Worm (Caenorhabditis elegans) whole organism, young adult: ENCODE results near the gene sptl-3.
A peak's percentile ranks its signal among the peaks of the same experiment; 100 is the strongest.

Experiments
- B0035.1 ChIP-seq: sonication (generic microtip); optimal IDR thresholded peaks from 2 replicates; lab custom pipeline; 2016; ENCODE audit warnings: missing genetic modification characterization, mild to moderate bottlenecking, missing compliant biosample characterization, missing genotype, missing genetic modification reagents
- B0261.1 ChIP-seq: sonication (generic microtip); optimal IDR thresholded peaks from 2 replicates; lab custom pipeline; 2016; ENCODE audit warnings: mild to moderate bottlenecking, missing genetic modification characterization, moderate library complexity, missing compliant biosample characterization
- F39B2.1 ChIP-seq: fragments of 200-800 bp; sonication (Bioruptor generic); IDR thresholded peaks from 2 replicates; pipeline ENCODE4 v1.3.6; 2022; ENCODE audit warnings: missing genetic modification reagents, missing genetic modification characterization, missing compliant biosample characterization
- F55B11.4 ChIP-seq: sonication (generic microtip); optimal IDR thresholded peaks from 2 replicates; lab custom pipeline; 2016; ENCODE audit warnings: missing compliant biosample characterization, missing genetic modification characterization, borderline replicate concordance; ENCODE audit not compliant: insufficient read depth
- F57A8.1 ChIP-seq: fragments of 200-800 bp; sonication (Bioruptor generic); optimal IDR thresholded peaks from 2 replicates; lab custom pipeline; 2018; ENCODE audit warnings: mild to moderate bottlenecking, missing genetic modification characterization, moderate library complexity, missing compliant biosample characterization
- F57C9.4 ChIP-seq: sonication (generic microtip); optimal IDR thresholded peaks from 2 replicates; lab custom pipeline; 2017; ENCODE audit warnings: mild to moderate bottlenecking, missing genetic modification characterization, missing compliant biosample characterization
- K12H6.12 ChIP-seq: fragments of 200-800 bp; sonication (Bioruptor generic); optimal IDR thresholded peaks from 2 replicates; lab custom pipeline; 2018; ENCODE audit warnings: mild to moderate bottlenecking, missing genetic modification characterization, missing compliant biosample characterization
- T07F8.4 ChIP-seq: sonication (generic microtip); optimal IDR thresholded peaks from 2 replicates; lab custom pipeline; 2016; ENCODE audit warnings: mild to moderate bottlenecking, missing genetic modification characterization, moderate library complexity, missing compliant biosample characterization
- Y53F4B.3 ChIP-seq: fragments of 200-800 bp; sonication (Bioruptor generic); IDR thresholded peaks from 2 replicates; pipeline ENCODE4 v1.3.6; 2022; ENCODE audit warnings: missing genetic modification reagents, missing genetic modification characterization, missing compliant biosample characterization
- aptf-2 ChIP-seq: fragments of 200-800 bp; sonication (Bioruptor generic); conservative IDR thresholded peaks from 2 replicates; pipeline ENCODE4 v1.3.6; 2022; ENCODE audit warnings: missing genetic modification reagents, missing genetic modification characterization, missing compliant biosample characterization
- aptf-3 ChIP-seq: fragments of 200-800 bp; sonication (Bioruptor generic); IDR thresholded peaks from 2 replicates; pipeline ENCODE4 v1.3.6; 2022; ENCODE audit warnings: missing genetic modification characterization, missing compliant biosample characterization
- athp-1 ChIP-seq: sonication (generic microtip); optimal IDR thresholded peaks from 2 replicates; lab custom pipeline; 2017; ENCODE audit warnings: mild to moderate bottlenecking, missing genetic modification characterization, missing compliant biosample characterization
- attf-5 ChIP-seq: fragments of 200-800 bp; sonication (Bioruptor generic); optimal IDR thresholded peaks from 2 replicates; lab custom pipeline; 2018; ENCODE audit warnings: mild to moderate bottlenecking, missing genetic modification characterization, missing compliant biosample characterization
- attf-6 ChIP-seq: fragments of 200-800 bp; sonication (Bioruptor generic); IDR thresholded peaks from 2 replicates; pipeline ENCODE4 v1.3.6; 2022; ENCODE audit warnings: missing genetic modification reagents, missing genetic modification characterization, missing compliant biosample characterization
- bed-2 ChIP-seq: fragments of 200-800 bp; sonication (Bioruptor generic); IDR thresholded peaks from 2 replicates; pipeline ENCODE4 v1.3.6; 2022; ENCODE audit warnings: missing genetic modification reagents, missing genetic modification characterization, missing compliant biosample characterization
- cebp-1 ChIP-seq, 2 experiments: fragments of 200-800 bp in 1 of 2; sonication (Bioruptor generic) in 1 of 2; sonication (generic microtip) in 1 of 2; IDR thresholded peaks in 1 of 2; optimal IDR thresholded peaks in 1 of 2; 2 replicates each; pipeline versions ENCODE4 v1.3.6 to Lab custom; 2017 to 2022; ENCODE audit warnings: missing compliant biosample characterization in 2 of 2, missing genetic modification characterization in 2 of 2, mild to moderate bottlenecking in 1 of 2, missing genetic modification reagents in 1 of 2, moderate library complexity in 1 of 2
- ceh-79 ChIP-seq: sonication (generic microtip); optimal IDR thresholded peaks from 2 replicates; lab custom pipeline; 2017; ENCODE audit warnings: mild to moderate bottlenecking, missing genetic modification characterization, missing compliant biosample characterization
- chd-7 ChIP-seq: sonication (generic microtip); optimal IDR thresholded peaks from 2 replicates; lab custom pipeline; 2016; ENCODE audit warnings: mild to moderate bottlenecking, missing genetic modification characterization, moderate library complexity, missing compliant biosample characterization
- die-1 ChIP-seq: sonication (generic microtip); optimal IDR thresholded peaks from 2 replicates; lab custom pipeline; 2016; ENCODE audit warnings: missing genotype, mild to moderate bottlenecking, missing genetic modification characterization, missing compliant biosample characterization
- dpff-1 ChIP-seq: sonication (generic microtip); optimal IDR thresholded peaks from 2 replicates; lab custom pipeline; 2017; ENCODE audit warnings: mild to moderate bottlenecking, missing genetic modification characterization, missing compliant biosample characterization
- dpl-1 ChIP-seq: fragments of 150-350 bp; optimal IDR thresholded peaks from 2 replicates; lab custom pipeline; 2014; ENCODE audit warnings: missing biosample characterization, missing genetic modification reagents, missing genetic modification characterization
- egl-18 ChIP-seq: fragments of 200-800 bp; sonication (Bioruptor generic); IDR thresholded peaks from 2 replicates; pipeline ENCODE4 v1.3.6; 2022; ENCODE audit warnings: missing genetic modification reagents, missing genetic modification characterization, missing compliant biosample characterization
- egrh-3 ChIP-seq: fragments of 200-800 bp; sonication (Bioruptor generic); IDR thresholded peaks from 2 replicates; pipeline ENCODE4 v1.3.6; 2022; ENCODE audit warnings: missing genetic modification reagents, missing genetic modification characterization, missing compliant biosample characterization
- him-1 ChIP-seq: sonication (generic microtip); optimal IDR thresholded peaks from 2 replicates; lab custom pipeline; 2016; ENCODE audit warnings: missing genotype, missing genetic modification reagents, missing genetic modification characterization, missing compliant biosample characterization
- hlh-12 ChIP-seq: sonication (generic microtip); optimal IDR thresholded peaks from 2 replicates; lab custom pipeline; 2016; ENCODE audit warnings: missing genetic modification characterization, missing compliant biosample characterization
- hmg-1.2 ChIP-seq: fragments of 200-800 bp; sonication (Bioruptor generic); IDR thresholded peaks from 2 replicates; pipeline ENCODE4 v1.3.6; 2022; ENCODE audit warnings: missing genetic modification reagents, missing genetic modification characterization, missing compliant biosample characterization
- lin-54 ChIP-seq: fragments of 200-800 bp; sonication (Bioruptor generic); optimal IDR thresholded peaks from 2 replicates; lab custom pipeline; 2018; ENCODE audit warnings: mild to moderate bottlenecking, missing genetic modification characterization, missing compliant biosample characterization
- lir-1 ChIP-seq: fragments of 200-800 bp; sonication (Bioruptor generic); conservative IDR thresholded peaks from 2 replicates; pipeline ENCODE4 v1.3.6; 2022; ENCODE audit warnings: missing genetic modification reagents, missing genetic modification characterization, missing compliant biosample characterization
- lsl-1 ChIP-seq: fragments of 200-800 bp; sonication (Bioruptor generic); optimal IDR thresholded peaks from 2 replicates; lab custom pipeline; 2018; ENCODE audit warnings: mild to moderate bottlenecking, missing genetic modification characterization, moderate library complexity, missing compliant biosample characterization
- madf-10 ChIP-seq: sonication (generic microtip); optimal IDR thresholded peaks from 2 replicates; lab custom pipeline; 2016; ENCODE audit warnings: mild to moderate bottlenecking, missing genetic modification characterization, missing compliant biosample characterization
- madf-3 ChIP-seq: fragments of 200-800 bp; sonication (Bioruptor generic); IDR thresholded peaks from 2 replicates; pipeline ENCODE4 v1.3.6; 2022; ENCODE audit warnings: missing genetic modification reagents, missing genetic modification characterization, missing compliant biosample characterization
- mes-4 ChIP-seq: sonication (generic microtip); optimal IDR thresholded peaks from 2 replicates; lab custom pipeline; 2016; ENCODE audit warnings: missing genotype, missing genetic modification characterization, missing compliant biosample characterization
- nfyb-1 ChIP-seq: fragments of 200-800 bp; sonication (Bioruptor generic); IDR thresholded peaks from 2 replicates; pipeline ENCODE4 v1.3.6; 2022; ENCODE audit warnings: missing genetic modification reagents, missing genetic modification characterization, missing compliant biosample characterization
- nhr-120 ChIP-seq: fragments of 200-800 bp; sonication (Bioruptor generic); IDR thresholded peaks from 2 replicates; pipeline ENCODE4 v1.3.6; 2022; ENCODE audit warnings: missing genetic modification characterization, missing compliant biosample characterization
- nhr-179 ChIP-seq: sonication (generic microtip); optimal IDR thresholded peaks from 2 replicates; lab custom pipeline; 2016; ENCODE audit warnings: mild to moderate bottlenecking, missing genetic modification characterization, missing compliant biosample characterization
- nhr-90 ChIP-seq: sonication (generic microtip); optimal IDR thresholded peaks from 2 replicates; lab custom pipeline; 2016; ENCODE audit warnings: missing genotype, mild to moderate bottlenecking, missing genetic modification characterization, missing compliant biosample characterization
- pbrm-1 ChIP-seq: fragments of 200-800 bp; sonication (Bioruptor generic); IDR thresholded peaks from 2 replicates; pipeline ENCODE4 v1.3.6; 2022; ENCODE audit warnings: missing genetic modification reagents, missing genetic modification characterization, missing compliant biosample characterization
- rcor-1 ChIP-seq: fragments of 200-800 bp; sonication (Bioruptor generic); IDR thresholded peaks from 2 replicates; pipeline ENCODE4 v1.3.6; 2022; ENCODE audit warnings: missing genetic modification reagents, missing genetic modification characterization, missing compliant biosample characterization
- rpc-1 ChIP-seq, 2 experiments: fragments of 150-350 bp in 1 of 2; sonication (generic microtip) in 1 of 2; optimal IDR thresholded peaks; 2 replicates each; lab custom pipeline; 2014 to 2018; ENCODE audit warnings: missing biosample characterization in 1 of 2, missing genetic modification characterization in 1 of 2, missing genetic modification reagents in 1 of 2, missing genotype in 1 of 2
- snpc-1.3 ChIP-seq: sonication (generic microtip); optimal IDR thresholded peaks from 2 replicates; lab custom pipeline; 2017; ENCODE audit warnings: missing genetic modification characterization, mild to moderate bottlenecking, missing compliant biosample characterization, antibody characterized with exemption, moderate library complexity, missing genotype, missing genetic modification reagents; ENCODE audit not compliant: insufficient read depth
- snpc-4 ChIP-seq, 5 experiments: fragments of 150-350 bp in 1 of 5; sonication (generic microtip) in 4 of 5; optimal IDR thresholded peaks; 2 replicates each; lab custom pipeline; 2014 to 2018; ENCODE audit warnings: missing genetic modification characterization in 5 of 5, missing biosample characterization in 3 of 5, antibody characterized with exemption in 2 of 5, mild to moderate bottlenecking in 2 of 5, missing compliant biosample characterization in 2 of 5, missing genotype in 2 of 5, moderate library complexity in 2 of 5, missing genetic modification reagents in 1 of 5
- tbp1 ChIP-seq: fragments of 200-800 bp; sonication (Bioruptor generic); optimal IDR thresholded peaks from 2 replicates; lab custom pipeline; 2018; ENCODE audit warnings: mild to moderate bottlenecking, missing genetic modification characterization, missing compliant biosample characterization
- unc-62 ChIP-seq: fragments of 150-350 bp; optimal IDR thresholded peaks from 2 replicates; lab custom pipeline; 2014; ENCODE audit warnings: missing biosample characterization, missing genetic modification reagents, missing genetic modification characterization
- xnd-1 ChIP-seq: sonication (generic microtip); optimal IDR thresholded peaks from 2 replicates; lab custom pipeline; 2016; ENCODE audit warnings: missing genotype, missing genetic modification reagents, missing genetic modification characterization, missing compliant biosample characterization
- zfh-2 ChIP-seq: fragments of 200-800 bp; sonication (Bioruptor generic); conservative IDR thresholded peaks from 2 replicates; pipeline ENCODE4 v1.3.6; 2022; ENCODE audit warnings: missing genetic modification reagents, missing genetic modification characterization, missing compliant biosample characterization
- ztf-22 ChIP-seq: fragments of 200-800 bp; sonication (Bioruptor generic); optimal IDR thresholded peaks from 2 replicates; lab custom pipeline; 2018; ENCODE audit warnings: mild to moderate bottlenecking, missing genetic modification characterization, moderate library complexity, missing compliant biosample characterization

Gene sptl-3

ce11 chrV:13907557-13908104 is 14.5 kb downstream of the sptl-3 start (continued):
- peak; percentile 69 for TF ChIP-seq B0035.1 (tag; lab: Kevin White, UChicago)
- peak; percentile 71 for TF ChIP-seq tbp1
- no peak for TF ChIP-seq nhr-120 (GFP tag; lab: Robert Waterston, UW)
- TF ChIP-seq die-1 (tag; lab: Kevin White, UChicago), result peak; percentile 35
- TF ChIP-seq nhr-90, result peak; percentile 94
- TF ChIP-seq unc-62, result no peak
- TF ChIP-seq nfyb-1 (GFP tag; lab: Robert Waterston, UW), result peak; percentile 95
- TF ChIP-seq dpff-1 (tag; lab: Kevin White, UChicago), result no peak
- TF ChIP-seq athp-1 (tag; lab: Kevin White, UChicago), result peak; percentile 67
- peak; percentile 76 for TF ChIP-seq ztf-22 (GFP tag; lab: Kevin White, UChicago)
- no peak for TF ChIP-seq F57A8.1 (GFP tag; lab: Kevin White, UChicago)
- peak; percentile 71 for TF ChIP-seq attf-6 (GFP tag; lab: Robert Waterston, UW)
- no peak for TF ChIP-seq egl-18 (GFP tag; lab: Robert Waterston, UW)
- TF ChIP-seq aptf-2 (GFP tag; lab: Robert Waterston, UW), result no peak
- peak; percentile 77 for TF ChIP-seq cebp-1 (GFP tag; IDR thresholded peaks at IDR 0.05; lab: Robert Waterston, UW)
- TF ChIP-seq cebp-1 (tag; optimal IDR thresholded peaks at IDR 0.05; lab: Kevin White, UChicago), result peak; percentile 94
- TF ChIP-seq attf-5 (GFP tag; lab: Kevin White, UChicago), result peak; percentile 68
- no peak for TF ChIP-seq him-1 (tag; lab: Kevin White, UChicago)
- peak; percentile 61; the same call in 1 of the 2 replicates for TF ChIP-seq pbrm-1 (GFP tag; lab: Robert Waterston, UW)
- no peak for TF ChIP-seq dpl-1
- peak; percentile 63 for TF ChIP-seq lin-54 (GFP tag; lab: Kevin White, UChicago)
- peak; percentile 19; the same call in 1 of the 2 replicates for TF ChIP-seq rcor-1 (GFP tag; lab: Robert Waterston, UW)
- TF ChIP-seq madf-10 (tag; lab: Kevin White, UChicago), result peak; percentile 64
- no peak for TF ChIP-seq rpc-1 (optimal IDR thresholded peaks at IDR 0.05; lab: Kevin White, UChicago)
- TF ChIP-seq rpc-1 (tag; optimal IDR thresholded peaks at IDR 0.05; lab: Kevin White, UChicago), result no peak
- no peak for TF ChIP-seq snpc-1.3 (tag; lab: Kevin White, UChicago)
- TF ChIP-seq K12H6.12 (tag; lab: Kevin White, UChicago), result peak; percentile 55
- peak; percentile 88; the same call in 1 of the 2 replicates for TF ChIP-seq aptf-3 (GFP tag; lab: Robert Waterston, UW)
- TF ChIP-seq bed-2 (GFP tag; lab: Robert Waterston, UW), result no peak
- TF ChIP-seq madf-3 (GFP tag; lab: Robert Waterston, UW), result peak; percentile 69
- TF ChIP-seq F57C9.4 (tag; lab: Kevin White, UChicago), result peak; percentile 78
- TF ChIP-seq zfh-2 (GFP tag; lab: Robert Waterston, UW), result no peak
- TF ChIP-seq T07F8.4 (tag; lab: Kevin White, UChicago), result no peak
- TF ChIP-seq Y53F4B.3, result no peak; the same call in 1 of the 2 replicates
- no peak for TF ChIP-seq xnd-1 (tag; lab: Kevin White, UChicago)
- TF ChIP-seq lsl-1 (GFP tag; lab: Kevin White, UChicago), result no peak
- no peak for TF ChIP-seq nhr-179
- no peak for TF ChIP-seq B0261.1 (tag; lab: Kevin White, UChicago)
- TF ChIP-seq hmg-1.2 (GFP tag; lab: Robert Waterston, UW), result peak; percentile 56
- no peak for TF ChIP-seq ceh-79
- no peak for TF ChIP-seq F55B11.4 (tag; lab: Kevin White, UChicago)
- no peak for TF ChIP-seq snpc-4 (GFP tag; optimal IDR thresholded peaks at IDR 0.05; lab: Kevin White, UChicago)
- peak in 1 of 4 experiments; percentile 34 for TF ChIP-seq snpc-4 (tag; optimal IDR thresholded peaks at IDR 0.05; lab: Kevin White, UChicago)
- TF ChIP-seq hlh-12, result no peak
- no peak for TF ChIP-seq egrh-3 (GFP tag; lab: Robert Waterston, UW)
- TF ChIP-seq chd-7 (tag; lab: Kevin White, UChicago), result peak; percentile 92
- TF ChIP-seq mes-4 (tag; lab: Kevin White, UChicago), result no peak
- TF ChIP-seq lir-1, result peak; percentile 73
- TF ChIP-seq F39B2.1, result no peak
